Worm (Caenorhabditis elegans): ENCODE data around the gene str-92.
A peak's percentile ranks its signal among the peaks of the same experiment; 100 is the strongest.

Gene str-92

ce11 chrV:17662260-17662659 is 14.2 kb downstream of the str-92 start (continued):
- TF ChIP-seq pqm-1 (tag; optimal IDR thresholded peaks at IDR 0.05) (peak; percentile 69), nhr-90 (tag; optimal IDR thresholded peaks at IDR 0.05; ENCODE audit: poor library complexity) (no peak), elt-2 (tag; optimal IDR thresholded peaks at IDR 0.05) (peak; percentile 93), ets-5 (GFP tag; IDR thresholded peaks at IDR 0.05) (no peak), unc-62 (GFP tag; optimal IDR thresholded peaks at IDR 0.05) (no peak), ces-1 (GFP tag; optimal IDR thresholded peaks at IDR 0.05) (no peak), blmp-1 (tag; optimal IDR thresholded peaks at IDR 0.05) (no peak)

ce11 chrV:17660003-17660402 is 16.4 kb downstream of the str-92 start, which contains the start of gene dgat-2:
TSS of gene dgat-2 (plus strand) at chrV:17660303.
- TF ChIP-seq lin-35 (GFP tag; optimal IDR thresholded peaks at IDR 0.05) = no peak
- no peak for TF ChIP-seq Y116A8C.19 (tag; optimal IDR thresholded peaks at IDR 0.05; ENCODE audit: borderline replicate concordance)
- TF ChIP-seq unc-98 (GFP tag; IDR thresholded peaks at IDR 0.05) = no peak
- TF ChIP-seq ceh-8 (GFP tag; optimal IDR thresholded peaks at IDR 0.05) = no peak
- no peak for TF ChIP-seq unc-62 (GFP tag; optimal IDR thresholded peaks at IDR 0.05)

ce11 chrV:17659228-17659627 is 17.2 kb downstream of the str-92 start, which contains the start of gene fbxa-108:
TSS of gene fbxa-108 (minus strand) at chrV:17659385.
- no peak for TF ChIP-seq ztf-4 (tag; optimal IDR thresholded peaks at IDR 0.05)
- no peak for TF ChIP-seq snpc-4 (tag; optimal IDR thresholded peaks at IDR 0.05)
- TF ChIP-seq jun-1 (tag; optimal IDR thresholded peaks at IDR 0.05) = peak; percentile 24
- TF ChIP-seq ceh-88 (GFP tag; IDR thresholded peaks at IDR 0.05) = no peak
- TF ChIP-seq lin-35 (GFP tag; optimal IDR thresholded peaks at IDR 0.05) = peak in 1 of 2 experiments; percentile 40
- no peak for TF ChIP-seq ets-5 (GFP tag; IDR thresholded peaks at IDR 0.05)
- TF ChIP-seq isw-1 (GFP tag; IDR thresholded peaks at IDR 0.05) = no peak
- peak; percentile 94 for TF ChIP-seq pqm-1 (tag; optimal IDR thresholded peaks at IDR 0.05)
- TF ChIP-seq unc-86 (tag; optimal IDR thresholded peaks at IDR 0.05) = no peak
- TF ChIP-seq F16B12.6 (tag; optimal IDR thresholded peaks at IDR 0.05) = no peak
- no peak for TF ChIP-seq aly-2 (tag; optimal IDR thresholded peaks at IDR 0.05)
- TF ChIP-seq nhr-47 (tag; optimal IDR thresholded peaks at IDR 0.05) = no peak
- no peak for TF ChIP-seq lsy-2 (tag; optimal IDR thresholded peaks at IDR 0.05)
- peak; percentile 64 for TF ChIP-seq nhr-20 (tag; optimal IDR thresholded peaks at IDR 0.05)
- TF ChIP-seq nhr-19 (GFP tag; conservative IDR thresholded peaks at IDR 0.05) = peak; percentile 36
- peak; percentile 99 for TF ChIP-seq elt-2 (tag; optimal IDR thresholded peaks at IDR 0.05)
- no peak for TF ChIP-seq efl-3 (GFP tag; optimal IDR thresholded peaks at IDR 0.05)
- peak; percentile 65 for TF ChIP-seq nhr-90 (tag; optimal IDR thresholded peaks at IDR 0.05; ENCODE audit: poor library complexity)
- TF ChIP-seq mdl-1 (tag; optimal IDR thresholded peaks at IDR 0.05) = peak in 1 of 2 experiments; percentile 52
- no peak for TF ChIP-seq irx-1 (tag; optimal IDR thresholded peaks at IDR 0.05)
- TF ChIP-seq sup-37 (GFP tag; optimal IDR thresholded peaks at IDR 0.05) = no peak
- no peak for TF ChIP-seq vab-15 (tag; optimal IDR thresholded peaks at IDR 0.05)
- TF ChIP-seq hlh-4 (tag; optimal IDR thresholded peaks at IDR 0.05) = no peak
- peak; percentile 20 for TF ChIP-seq zip-4 (GFP tag; optimal IDR thresholded peaks at IDR 0.05)
- peak; percentile 28 for TF ChIP-seq hpl-2 (GFP tag; optimal IDR thresholded peaks at IDR 0.05)
- TF ChIP-seq dsc-1 (tag; optimal IDR thresholded peaks at IDR 0.05) = no peak

- TF ChIP-seq fos-1 (tag; optimal IDR thresholded peaks at IDR 0.05) (no peak), ceh-8 (GFP tag; optimal IDR thresholded peaks at IDR 0.05) (no peak), lsy-2 (tag; optimal IDR thresholded peaks at IDR 0.05) (no peak), nhr-20 (tag; optimal IDR thresholded peaks at IDR 0.05) (no peak), nhr-85 (tag) (peak; percentile 5)
These were observed 17.6 kb downstream of the str-92 start for ce11 chrV:17658824-17659223.

DNA sequence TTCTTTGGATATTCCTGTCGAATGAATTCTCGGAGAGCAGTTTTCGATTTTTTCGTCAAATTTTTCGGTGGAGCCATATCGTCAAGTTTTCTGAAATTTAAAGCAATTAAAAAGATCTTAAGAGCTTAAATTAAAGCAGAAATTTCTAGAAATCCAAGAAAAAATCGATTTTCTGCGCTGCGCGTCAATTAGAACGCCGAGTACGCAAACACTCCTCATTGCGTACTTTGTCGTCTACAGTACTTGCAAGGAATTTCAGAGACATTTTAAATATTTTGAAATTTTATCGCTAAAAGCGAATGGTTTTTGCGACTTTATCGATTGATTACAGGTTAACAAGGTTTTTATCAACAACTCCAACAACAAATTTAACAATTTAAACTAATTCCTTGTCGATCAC is 21.2 kb downstream of the str-92 start:
- TF ChIP-seq lin-13 (GFP tag; optimal IDR thresholded peaks at IDR 0.05) = no peak
- no peak for TF ChIP-seq sup-37 (GFP tag; optimal IDR thresholded peaks at IDR 0.05)
- no peak for TF ChIP-seq mdl-1 (tag; optimal IDR thresholded peaks at IDR 0.05)
- TF ChIP-seq egl-27 (tag; optimal IDR thresholded peaks at IDR 0.05) = no peak
- no peak for TF ChIP-seq grh-1 (GFP tag; IDR thresholded peaks at IDR 0.05)
- TF ChIP-seq efl-3 (GFP tag; optimal IDR thresholded peaks at IDR 0.05) = no peak
- no peak for TF ChIP-seq ceh-8 (GFP tag; optimal IDR thresholded peaks at IDR 0.05)
- TF ChIP-seq nhr-85 (tag) = no peak
- no peak for TF ChIP-seq tbx-2 (tag; optimal IDR thresholded peaks at IDR 0.05)
- TF ChIP-seq ama-1 (optimal IDR thresholded peaks at IDR 0.05) = no peak
